Worm (Caenorhabditis elegans) whole organism, L4 larva: ENCODE results near the gene C18A3.11.
"Not testable (repeated sequence)": the region's sequence is repeated elsewhere in the genome, so short reads cannot be mapped to it uniquely, and the experiment has no call there.

Source experiments
- D1046.2 ChIP-seq: fragments of 200-800 bp; sonication (Bioruptor generic); IDR thresholded peaks from 2 replicates; pipeline ENCODE4 v1.3.6; 2022; ENCODE audit warnings: missing genetic modification characterization, missing compliant biosample characterization
- F49E8.2 ChIP-seq: sonication (generic microtip); optimal IDR thresholded peaks from 2 replicates; lab custom pipeline; 2016; ENCODE audit warnings: missing compliant biosample characterization, mild to moderate bottlenecking, missing genetic modification characterization, borderline replicate concordance
- R02D3.7 ChIP-seq: fragments of 150-350 bp; sonication (generic microtip); optimal IDR thresholded peaks from 3 replicates; lab custom pipeline; 2014; ENCODE audit warnings: missing biosample characterization, missing genetic modification characterization
- Y105C5A.15 ChIP-seq: fragments of 200-800 bp; sonication (Bioruptor generic); IDR thresholded peaks from 2 replicates; pipeline ENCODE4 v1.3.6; 2022; ENCODE audit warnings: missing genetic modification characterization, missing compliant biosample characterization
- aha-1 ChIP-seq: fragments of 150-350 bp; peaks from one replicate; lab custom pipeline; 2014; ENCODE audit warnings: missing biosample characterization, missing genetic modification characterization
- aly-2 ChIP-seq: sonication (generic microtip); optimal IDR thresholded peaks from 2 replicates; lab custom pipeline; 2018; ENCODE audit warnings: missing biosample characterization, missing genetic modification characterization
- arid-1 ChIP-seq: fragments of 200-800 bp; sonication (Bioruptor generic); conservative IDR thresholded peaks from 2 replicates; pipeline ENCODE4 v1.3.6; 2022; ENCODE audit warnings: missing genetic modification reagents, missing genetic modification characterization, missing compliant biosample characterization
- attf-4 ChIP-seq: sonication (generic microtip); optimal IDR thresholded peaks from 3 replicates; lab custom pipeline; 2017; ENCODE audit warnings: missing biosample characterization, missing genetic modification characterization
- ceh-20 ChIP-seq: fragments of 200-800 bp; sonication (Bioruptor generic); IDR thresholded peaks from 2 replicates; pipeline ENCODE4 v1.3.6; 2022; ENCODE audit warnings: missing genetic modification reagents, missing genetic modification characterization, missing compliant biosample characterization
- ceh-62 ChIP-seq: sonication (generic microtip); optimal IDR thresholded peaks from 2 replicates; lab custom pipeline; 2017; ENCODE audit warnings: missing biosample characterization, missing genetic modification characterization
- ceh-82 ChIP-seq: sonication (generic microtip); optimal IDR thresholded peaks from 2 replicates; lab custom pipeline; 2017; ENCODE audit warnings: missing biosample characterization, missing genetic modification characterization
- ctbp-1 ChIP-seq: fragments of 200-800 bp; sonication (Bioruptor generic); IDR thresholded peaks from 2 replicates; pipeline ENCODE4 v1.3.6; 2022; ENCODE audit warnings: missing genetic modification reagents, missing genetic modification characterization, missing compliant biosample characterization
- daf-8 ChIP-seq: fragments of 200-800 bp; sonication (Bioruptor generic); IDR thresholded peaks from 2 replicates; pipeline ENCODE4 v1.3.6; 2022; ENCODE audit warnings: missing genetic modification characterization, missing compliant biosample characterization
- dpl-1 ChIP-seq: fragments of 150-350 bp; optimal IDR thresholded peaks from 2 replicates; lab custom pipeline; 2014; ENCODE audit warnings: missing biosample characterization, missing genetic modification reagents, missing genetic modification characterization
- fkh-10 ChIP-seq: fragments of 150-350 bp; optimal IDR thresholded peaks from 2 replicates; lab custom pipeline; 2014; ENCODE audit warnings: missing biosample characterization, missing genetic modification reagents, missing genetic modification characterization
- fos-1 ChIP-seq: fragments of 150-350 bp; optimal IDR thresholded peaks from 2 replicates; lab custom pipeline; 2014; ENCODE audit warnings: missing biosample characterization, missing genetic modification characterization
- jun-1 ChIP-seq: fragments of 150-350 bp; optimal IDR thresholded peaks from 2 replicates; lab custom pipeline; 2014; ENCODE audit warnings: missing biosample characterization, missing genetic modification reagents, missing genetic modification characterization
- lin-38 ChIP-seq: fragments of 200-800 bp; sonication (Bioruptor generic); IDR thresholded peaks from 2 replicates; pipeline ENCODE4 v1.3.6; 2022; ENCODE audit warnings: missing genetic modification reagents, missing genetic modification characterization, missing compliant biosample characterization
- mdl-1 ChIP-seq, 2 experiments: fragments of 150-350 bp in 1 of 2; sonication (generic microtip) in 1 of 2; optimal IDR thresholded peaks; 2 replicates each; lab custom pipeline; 2014 to 2017; ENCODE audit warnings: missing biosample characterization in 2 of 2, missing genetic modification characterization in 2 of 2
- mxl-3 ChIP-seq: fragments of 200-800 bp; sonication (Bioruptor generic); optimal IDR thresholded peaks from 2 replicates; lab custom pipeline; 2018; ENCODE audit warnings: mild to moderate bottlenecking, missing genetic modification characterization, missing compliant biosample characterization
- nhr-25 ChIP-seq: sonication (generic microtip); optimal IDR thresholded peaks from 2 replicates; lab custom pipeline; 2017; ENCODE audit warnings: missing genetic modification characterization, mild to moderate bottlenecking, missing compliant biosample characterization, antibody characterized with exemption, moderate library complexity, borderline replicate concordance; ENCODE audit not compliant: insufficient read depth
- nhr-28 ChIP-seq: fragments of 150-350 bp; optimal IDR thresholded peaks from 2 replicates; lab custom pipeline; 2014; ENCODE audit warnings: missing biosample characterization, missing genetic modification characterization
- nhr-41 ChIP-seq: fragments of 200-800 bp; sonication (Bioruptor generic); IDR thresholded peaks from 2 replicates; pipeline ENCODE4 v1.3.6; 2022; ENCODE audit warnings: missing genetic modification reagents, missing genetic modification characterization, missing compliant biosample characterization
- php-3 ChIP-seq: fragments of 200-800 bp; sonication (Bioruptor generic); IDR thresholded peaks from 2 replicates; pipeline ENCODE4 v1.3.6; 2022; ENCODE audit warnings: missing genetic modification reagents, missing genetic modification characterization, missing compliant biosample characterization
- rbr-2 ChIP-seq: sonication (generic microtip); optimal IDR thresholded peaks from 2 replicates; lab custom pipeline; 2016; ENCODE audit warnings: missing genotype, missing genetic modification characterization, missing compliant biosample characterization
- tra-1 ChIP-seq: fragments of 200-800 bp; sonication (Bioruptor generic); IDR thresholded peaks from 2 replicates; pipeline ENCODE4 v1.3.6; 2022; ENCODE audit warnings: missing genetic modification reagents, missing genetic modification characterization, missing compliant biosample characterization
- unc-39 ChIP-seq: sonication (generic microtip); optimal IDR thresholded peaks from 2 replicates; lab custom pipeline; 2017; ENCODE audit warnings: missing biosample characterization, missing genetic modification characterization
- unc-62 ChIP-seq, 3 experiments: fragments of 150-350 bp in 1 of 3; sonication (generic microtip); optimal IDR thresholded peaks in 2 of 3; peaks in 1 of 3; 1 replicate in 1 of 3; 2 replicates in 2 of 3; lab custom pipeline; 2014 to 2017; ENCODE audit warnings: missing biosample characterization in 3 of 3, missing genetic modification characterization in 3 of 3, missing genetic modification reagents in 3 of 3, missing genotype in 1 of 3
- zag-1 ChIP-seq: fragments of 150-350 bp; optimal IDR thresholded peaks from 2 replicates; lab custom pipeline; 2014; ENCODE audit warnings: missing biosample characterization, missing genetic modification characterization
- zfp-2 ChIP-seq: sonication (generic microtip); optimal IDR thresholded peaks from 2 replicates; lab custom pipeline; 2016; ENCODE audit warnings: mild to moderate bottlenecking, missing genetic modification characterization, missing compliant biosample characterization
- zfp-3 ChIP-seq: fragments of 200-800 bp; sonication (Bioruptor generic); conservative IDR thresholded peaks from 2 replicates; pipeline ENCODE4 v1.3.6; 2022; ENCODE audit warnings: missing genetic modification reagents, missing genetic modification characterization, missing compliant biosample characterization
- ztf-11 ChIP-seq: fragments of 150-350 bp; optimal IDR thresholded peaks from 2 replicates; lab custom pipeline; 2014; ENCODE audit warnings: missing biosample characterization, missing genetic modification characterization
- ztf-7 ChIP-seq: fragments of 150-350 bp; optimal IDR thresholded peaks from 2 replicates; lab custom pipeline; 2014; ENCODE audit warnings: missing biosample characterization, missing genetic modification characterization

The C18A3.11 gene

DNA sequence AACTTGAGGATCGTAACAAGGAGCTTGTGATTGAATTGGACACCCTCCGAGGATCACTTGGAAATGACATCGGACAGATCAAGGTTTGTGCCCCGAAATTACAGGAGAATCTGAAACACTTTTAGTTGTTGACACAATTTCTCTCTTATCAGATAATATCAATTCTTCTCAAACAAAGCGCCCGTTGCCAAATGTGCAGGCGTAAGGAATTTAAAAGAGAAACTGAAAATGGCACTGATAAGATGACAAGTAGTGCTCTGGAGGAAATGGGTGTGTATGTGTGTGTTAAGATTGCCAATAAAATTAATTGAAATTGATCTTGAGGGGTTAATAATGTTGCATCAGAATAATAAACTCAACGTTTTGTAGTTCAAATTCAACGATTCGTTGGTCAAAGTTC is 20.5 kb downstream of the C18A3.11 start (continued):
- TF ChIP-seq ctbp-1 (GFP tag; lab: Robert Waterston, UW) = no peak
- 0 out of 2 replicates have a peak, but pooled peaks have one; percentile 49 for TF ChIP-seq tra-1 (GFP tag; lab: Robert Waterston, UW)
- peak; percentile 17 for TF ChIP-seq aha-1 (tag; lab: Kevin White, UChicago)
- no peak for TF ChIP-seq daf-8 (GFP tag; lab: Robert Waterston, UW)
- no peak for TF ChIP-seq ztf-11

- TF ChIP-seq fkh-10 (GFP tag; lab: Kevin White, UChicago) (no peak), ceh-82 (tag; lab: Kevin White, UChicago) (no peak), zag-1 (tag; lab: Kevin White, UChicago) (no peak), zfp-3 (GFP tag; lab: Robert Waterston, UW) (no peak), attf-4 (tag; lab: Kevin White, UChicago) (no peak), jun-1 (tag; lab: Kevin White, UChicago) (no peak), D1046.2 (no peak), daf-8 (GFP tag; lab: Robert Waterston, UW) (no peak), mxl-3 (no peak), rbr-2 (no peak), unc-39 (tag; lab: Kevin White, UChicago) (no peak), ztf-7 (tag; lab: Kevin White, UChicago) (no peak), Y105C5A.15 (no peak), R02D3.7 (tag; lab: Kevin White, UChicago) (no peak), ctbp-1 (GFP tag; lab: Robert Waterston, UW) (no peak)
Measured at ce11 chrII:5754168-5754567, 23.3 kb downstream of the C18A3.11 start, which contains the start of gene F10C1.8. Gene F10C1.8 (plus strand): TSS chrII:5754468.

ce11 chrII:5757656-5758055 is 26.8 kb downstream of the C18A3.11 start, which contains the start of the genes F10C1.3 and F10C1.23:
Gene F10C1.3 (minus strand): TSS chrII:5757756.
Gene F10C1.23 (plus strand): TSS chrII:5758040.
- TF ChIP-seq lin-38 (GFP tag; lab: Robert Waterston, UW); D1046.2; ceh-62 (tag; lab: Kevin White, UChicago): not testable (repeated sequence)

ce11 chrII:5765318-5765717 is 34.5 kb downstream of the C18A3.11 start, which contains the start of gene ifb-1:
Gene ifb-1 (plus strand): TSS chrII:5765618.
- no peak for TF ChIP-seq nhr-41
- no peak for TF ChIP-seq mdl-1 (tag; optimal IDR thresholded peaks at IDR 0.05; lab: Kevin White, UChicago)
- no peak for TF ChIP-seq arid-1 (GFP tag; lab: Robert Waterston, UW)
- no peak for TF ChIP-seq unc-62 (GFP tag; optimal IDR thresholded peaks at IDR 0.05 in 1 of 2; lab: Kevin White, UChicago)
- TF ChIP-seq unc-62 (tag; optimal IDR thresholded peaks at IDR 0.05; lab: Kevin White, UChicago) = no peak
- no peak for TF ChIP-seq nhr-25 (tag; lab: Kevin White, UChicago)
- TF ChIP-seq ceh-20 = no peak
- no peak for TF ChIP-seq zfp-2 (tag; lab: Kevin White, UChicago)
- no peak for TF ChIP-seq dpl-1 (GFP tag; lab: Kevin White, UChicago)
- TF ChIP-seq F49E8.2 (tag; lab: Kevin White, UChicago) = no peak
- no peak for TF ChIP-seq aly-2 (tag; lab: Kevin White, UChicago)
- TF ChIP-seq fos-1 = no peak
- TF ChIP-seq zag-1 (tag; lab: Kevin White, UChicago) = no peak

ce11 chrII:5768274-5768820 is 37.5 kb downstream of the C18A3.11 start:
- TF ChIP-seq unc-62 (GFP tag; optimal IDR thresholded peaks at IDR 0.05 in 1 of 2; lab: Kevin White, UChicago) = peak in 1 of 2 experiments; percentile 44
- TF ChIP-seq unc-62 (tag; optimal IDR thresholded peaks at IDR 0.05; lab: Kevin White, UChicago) = no peak
- TF ChIP-seq php-3 = no peak
- peak; percentile 6 for TF ChIP-seq nhr-28 (tag; lab: Kevin White, UChicago)
